Worm (Caenorhabditis elegans) whole organism, midembryonic: Measurements from ENCODE around the gene wdr-5.2.

Experiments used
- T22C8.4 ChIP-seq: fragments of 200-800 bp; sonication (Bioruptor generic); IDR thresholded peaks from 2 replicates; pipeline ENCODE4 v1.3.6; 2022; ENCODE audit warnings: missing genetic modification characterization, missing compliant biosample characterization
- cog-1 ChIP-seq: sonication (generic microtip); optimal IDR thresholded peaks from 2 replicates; lab custom pipeline; 2016; ENCODE audit warnings: missing genetic modification characterization, missing compliant biosample characterization
- flt-1 ChIP-seq: fragments of 200-800 bp; sonication (Bioruptor generic); IDR thresholded peaks from 2 replicates; pipeline ENCODE4 v1.3.6; 2022; ENCODE audit warnings: missing genetic modification characterization, missing compliant biosample characterization
- klf-2 ChIP-seq: fragments of 200-800 bp; sonication (Bioruptor generic); conservative IDR thresholded peaks from 2 replicates; pipeline ENCODE4 v1.3.6; 2022; ENCODE audit warnings: missing genetic modification reagents, missing genetic modification characterization, missing compliant biosample characterization
- med-1 ChIP-seq: sonication (generic microtip); optimal IDR thresholded peaks from 2 replicates; lab custom pipeline; 2017; ENCODE audit warnings: missing genetic modification characterization, mild to moderate bottlenecking, missing compliant biosample characterization, antibody characterized with exemption, missing genetic modification reagents; ENCODE audit not compliant: insufficient read depth
- ref-1 ChIP-seq: fragments of 200-800 bp; sonication (Bioruptor generic); conservative IDR thresholded peaks from 2 replicates; pipeline ENCODE4 v1.3.6; 2022; ENCODE audit warnings: missing genetic modification reagents, missing genetic modification characterization, missing compliant biosample characterization
- tab-1 ChIP-seq: fragments of 200-800 bp; sonication (Bioruptor generic); IDR thresholded peaks from 2 replicates; pipeline ENCODE4 v1.3.6; 2022; ENCODE audit warnings: missing genetic modification characterization, missing compliant biosample characterization
- ztf-23 ChIP-seq: fragments of 200-800 bp; sonication (Bioruptor generic); IDR thresholded peaks from 2 replicates; pipeline ENCODE4 v1.3.6; 2022; ENCODE audit warnings: missing genetic modification reagents, missing genetic modification characterization, missing compliant biosample characterization
- ztf-29 ChIP-seq: fragments of 200-800 bp; sonication (Bioruptor generic); IDR thresholded peaks from 2 replicates; pipeline ENCODE4 v1.3.6; 2022; ENCODE audit warnings: missing genetic modification reagents, missing genetic modification characterization, missing compliant biosample characterization

Gene wdr-5.2

ce11 chrX:14340381-14340780, 9.5 kb upstream of the wdr-5.2 start, which contains the start of gene sel-7:
Gene sel-7 (minus strand): TSS chrX:14340481.
- TF ChIP-seq klf-2 (GFP tag; lab: Robert Waterston, UW) (no peak), tab-1 (GFP tag; lab: Robert Waterston, UW) (no peak), ref-1 (GFP tag; lab: Robert Waterston, UW) (no peak), cog-1 (tag; lab: Kevin White, UChicago) (no peak), ztf-29 (GFP tag; lab: Robert Waterston, UW) (no peak), flt-1 (GFP tag; lab: Robert Waterston, UW) (no peak), T22C8.4 (GFP tag; lab: Robert Waterston, UW) (no peak), ztf-23 (no peak), med-1 (GFP tag; lab: Kevin White, UChicago) (no peak)

ce11 chrX:14347573-14347972, 2.3 kb upstream of the wdr-5.2 start, which contains the start of gene K04G11.3:
Gene K04G11.3 (minus strand): TSS chrX:14347673.
- TF ChIP-seq ztf-23 (no peak), ref-1 (GFP tag; lab: Robert Waterston, UW) (no peak), tab-1 (GFP tag; lab: Robert Waterston, UW) (no peak), ztf-29 (GFP tag; lab: Robert Waterston, UW) (no peak), med-1 (GFP tag; lab: Kevin White, UChicago) (no peak), T22C8.4 (GFP tag; lab: Robert Waterston, UW) (no peak), flt-1 (GFP tag; lab: Robert Waterston, UW) (no peak), klf-2 (GFP tag; lab: Robert Waterston, UW) (no peak), cog-1 (tag; lab: Kevin White, UChicago) (no peak)

ce11 chrX:14355034-14355433, 5.1 kb downstream of the wdr-5.2 start:
- TF ChIP-seq ztf-23 = no peak
- TF ChIP-seq ztf-29 (GFP tag; lab: Robert Waterston, UW) = no peak
- no peak for TF ChIP-seq ref-1 (GFP tag; lab: Robert Waterston, UW)
- no peak for TF ChIP-seq cog-1 (tag; lab: Kevin White, UChicago)
- no peak for TF ChIP-seq tab-1 (GFP tag; lab: Robert Waterston, UW)
- TF ChIP-seq med-1 (GFP tag; lab: Kevin White, UChicago) = no peak
- no peak for TF ChIP-seq klf-2 (GFP tag; lab: Robert Waterston, UW)

ce11 chrX:14356683-14357287, 6.9 kb downstream of the wdr-5.2 start:
- TF ChIP-seq ref-1 (GFP tag; lab: Robert Waterston, UW) = no peak
- no peak for TF ChIP-seq ztf-23
- no peak for TF ChIP-seq med-1 (GFP tag; lab: Kevin White, UChicago)
- no peak for TF ChIP-seq klf-2 (GFP tag; lab: Robert Waterston, UW)
- TF ChIP-seq T22C8.4 (GFP tag; lab: Robert Waterston, UW) = no peak
- no peak for TF ChIP-seq flt-1 (GFP tag; lab: Robert Waterston, UW)
- no peak for TF ChIP-seq ztf-29 (GFP tag; lab: Robert Waterston, UW)
- no peak for TF ChIP-seq tab-1 (GFP tag; lab: Robert Waterston, UW)
- no peak for TF ChIP-seq cog-1 (tag; lab: Kevin White, UChicago)

ce11 chrX:14359571-14359970, 9.7 kb downstream of the wdr-5.2 start:
- TF ChIP-seq flt-1 (GFP tag; lab: Robert Waterston, UW) = no peak
- no peak for TF ChIP-seq ztf-23
- TF ChIP-seq ref-1 (GFP tag; lab: Robert Waterston, UW) = no peak
- no peak for TF ChIP-seq ztf-29 (GFP tag; lab: Robert Waterston, UW)
- TF ChIP-seq klf-2 (GFP tag; lab: Robert Waterston, UW) = no peak
- TF ChIP-seq med-1 (GFP tag; lab: Kevin White, UChicago) = no peak
- no peak for TF ChIP-seq cog-1 (tag; lab: Kevin White, UChicago)
- no peak for TF ChIP-seq tab-1 (GFP tag; lab: Robert Waterston, UW)
- TF ChIP-seq T22C8.4 (GFP tag; lab: Robert Waterston, UW) = no peak

- no peak for TF ChIP-seq ztf-29 (GFP tag; lab: Robert Waterston, UW)
- no peak for TF ChIP-seq flt-1 (GFP tag; lab: Robert Waterston, UW)
- TF ChIP-seq cog-1 (tag; lab: Kevin White, UChicago) = no peak
- no peak for TF ChIP-seq ztf-23
- TF ChIP-seq klf-2 (GFP tag; lab: Robert Waterston, UW) = no peak
- TF ChIP-seq med-1 (GFP tag; lab: Kevin White, UChicago) = no peak
- no peak for TF ChIP-seq T22C8.4 (GFP tag; lab: Robert Waterston, UW)
- TF ChIP-seq ref-1 (GFP tag; lab: Robert Waterston, UW) = no peak
- no peak for TF ChIP-seq tab-1 (GFP tag; lab: Robert Waterston, UW)
These were observed 16.2 kb downstream of the wdr-5.2 start for ce11 chrX:14366081-14366480.

ce11 chrX:14370314-14370713, 20.4 kb downstream of the wdr-5.2 start, which contains the start of gene irk-3:
Gene irk-3 (minus strand): TSS chrX:14370414.
- no peak for TF ChIP-seq klf-2 (GFP tag; lab: Robert Waterston, UW)
- no peak for TF ChIP-seq flt-1 (GFP tag; lab: Robert Waterston, UW)
- TF ChIP-seq cog-1 (tag; lab: Kevin White, UChicago) = no peak
- no peak for TF ChIP-seq ztf-23
- no peak for TF ChIP-seq ref-1 (GFP tag; lab: Robert Waterston, UW)
- no peak for TF ChIP-seq med-1 (GFP tag; lab: Kevin White, UChicago)

- no peak for TF ChIP-seq T22C8.4 (GFP tag; lab: Robert Waterston, UW)
These were observed 27.3 kb downstream of the wdr-5.2 start, which contains the start of gene Y60A9A.1 for ce11 chrX:14377169-14377568. Gene Y60A9A.1 (minus strand): TSS chrX:14377269.

- no peak for TF ChIP-seq flt-1 (GFP tag; lab: Robert Waterston, UW)
- no peak for TF ChIP-seq tab-1 (GFP tag; lab: Robert Waterston, UW)
- no peak for TF ChIP-seq T22C8.4 (GFP tag; lab: Robert Waterston, UW)
- no peak for TF ChIP-seq cog-1 (tag; lab: Kevin White, UChicago)
- no peak for TF ChIP-seq klf-2 (GFP tag; lab: Robert Waterston, UW)
- TF ChIP-seq ztf-29 (GFP tag; lab: Robert Waterston, UW) = no peak
- TF ChIP-seq ztf-23 = no peak
- no peak for TF ChIP-seq med-1 (GFP tag; lab: Kevin White, UChicago)
- TF ChIP-seq ref-1 (GFP tag; lab: Robert Waterston, UW) = no peak
These were observed 33.0 kb downstream of the wdr-5.2 start, which contains the start of gene Y60A9.3 for ce11 chrX:14382951-14383350. Gene Y60A9.3 (plus strand): TSS chrX:14383251.
